Worm (Caenorhabditis elegans) whole organism, late embryonic: ENCODE data around the gene rps-1.

Source experiments
- C08G9.2 ChIP-seq: sonication (generic microtip); optimal IDR thresholded peaks from 2 replicates; lab custom pipeline; 2016; ENCODE audit warnings: mild to moderate bottlenecking, missing genetic modification characterization, moderate library complexity, missing compliant biosample characterization
- C38D4.7 ChIP-seq: fragments of 200-800 bp; sonication (Bioruptor generic); optimal IDR thresholded peaks from 2 replicates; lab custom pipeline; 2018; ENCODE audit warnings: mild to moderate bottlenecking, missing genetic modification characterization, moderate library complexity, missing compliant biosample characterization
- F13H6.1 ChIP-seq: sonication (generic microtip); optimal IDR thresholded peaks from 2 replicates; lab custom pipeline; 2016; ENCODE audit warnings: missing genetic modification characterization, missing compliant biosample characterization
- Y22D7AL.16 ChIP-seq: sonication (generic microtip); optimal IDR thresholded peaks from 2 replicates; lab custom pipeline; 2016; ENCODE audit warnings: missing genetic modification characterization, missing compliant biosample characterization
- ahr-1 ChIP-seq: sonication (generic microtip); optimal IDR thresholded peaks from 2 replicates; lab custom pipeline; 2016; ENCODE audit warnings: missing genetic modification characterization, missing compliant biosample characterization
- ceh-14 ChIP-seq: sonication (generic microtip); optimal IDR thresholded peaks from 2 replicates; lab custom pipeline; 2016; ENCODE audit warnings: missing genotype, missing genetic modification characterization, missing compliant biosample characterization
- ceh-19 ChIP-seq: fragments of 200-800 bp; sonication (Bioruptor generic); optimal IDR thresholded peaks from 2 replicates; lab custom pipeline; 2018; ENCODE audit warnings: mild to moderate bottlenecking, missing genetic modification characterization, missing compliant biosample characterization
- ceh-22 ChIP-seq: sonication (generic microtip); optimal IDR thresholded peaks from 2 replicates; lab custom pipeline; 2017; ENCODE audit warnings: missing biosample characterization, missing genetic modification characterization
- ceh-24 ChIP-seq: sonication (generic microtip); optimal IDR thresholded peaks from 2 replicates; lab custom pipeline; 2016; ENCODE audit warnings: mild to moderate bottlenecking, missing genetic modification characterization, missing compliant biosample characterization
- ceh-31 ChIP-seq: sonication (generic microtip); optimal IDR thresholded peaks from 2 replicates; lab custom pipeline; 2016; ENCODE audit warnings: missing genetic modification characterization, missing compliant biosample characterization
- ceh-34 ChIP-seq: sonication (generic microtip); optimal IDR thresholded peaks from 2 replicates; lab custom pipeline; 2016; ENCODE audit warnings: mild to moderate bottlenecking, missing genetic modification characterization, missing compliant biosample characterization
- ceh-6 ChIP-seq: fragments of 200-800 bp; sonication (Bioruptor generic); optimal IDR thresholded peaks from 2 replicates; lab custom pipeline; 2018; ENCODE audit warnings: mild to moderate bottlenecking, missing genetic modification characterization, missing compliant biosample characterization
- ceh-9 ChIP-seq: sonication (generic microtip); optimal IDR thresholded peaks from 2 replicates; lab custom pipeline; 2016; ENCODE audit warnings: mild to moderate bottlenecking, missing genetic modification characterization, inconsistent platforms, missing compliant biosample characterization
- che-1 ChIP-seq: sonication (generic microtip); optimal IDR thresholded peaks from 2 replicates; lab custom pipeline; 2016; ENCODE audit warnings: mild to moderate bottlenecking, missing genetic modification characterization, missing compliant biosample characterization
- elt-2 ChIP-seq: sonication (generic microtip); optimal IDR thresholded peaks from 2 replicates; lab custom pipeline; 2016; ENCODE audit warnings: missing genetic modification reagents, missing genetic modification characterization, missing compliant biosample characterization
- elt-4 ChIP-seq: sonication (generic microtip); optimal IDR thresholded peaks from 2 replicates; lab custom pipeline; 2016; ENCODE audit warnings: missing genetic modification characterization, missing compliant biosample characterization
- eyg-1 ChIP-seq: sonication (generic microtip); optimal IDR thresholded peaks from 2 replicates; lab custom pipeline; 2016; ENCODE audit warnings: missing genotype, missing genetic modification characterization, missing compliant biosample characterization
- fkh-10 ChIP-seq: fragments of 150-350 bp; optimal IDR thresholded peaks from 2 replicates; lab custom pipeline; 2014; ENCODE audit warnings: missing biosample characterization, missing genetic modification reagents, missing genetic modification characterization
- hlh-13 ChIP-seq: fragments of 200-800 bp; sonication (Bioruptor generic); optimal IDR thresholded peaks from 2 replicates; lab custom pipeline; 2018; ENCODE audit warnings: mild to moderate bottlenecking, missing genetic modification characterization, missing compliant biosample characterization
- hlh-15 ChIP-seq: sonication (generic microtip); optimal IDR thresholded peaks from 2 replicates; lab custom pipeline; 2016; ENCODE audit warnings: missing genetic modification characterization, missing compliant biosample characterization
- hlh-30 ChIP-seq: sonication (generic microtip); optimal IDR thresholded peaks from 2 replicates; lab custom pipeline; 2017; ENCODE audit warnings: antibody characterized with exemption, missing genetic modification characterization, missing compliant biosample characterization; ENCODE audit not compliant: insufficient read depth
- hlh-8 ChIP-seq: sonication (generic microtip); optimal IDR thresholded peaks from 2 replicates; lab custom pipeline; 2016; ENCODE audit warnings: missing genotype, missing genetic modification characterization, missing compliant biosample characterization
- lim-6 ChIP-seq: sonication (generic microtip); optimal IDR thresholded peaks from 2 replicates; lab custom pipeline; 2016; ENCODE audit warnings: missing genetic modification characterization, missing compliant biosample characterization
- madf-2 ChIP-seq: sonication (generic microtip); optimal IDR thresholded peaks from 2 replicates; lab custom pipeline; 2017; ENCODE audit warnings: missing genetic modification characterization, missing compliant biosample characterization
- mec-3 ChIP-seq: sonication (generic microtip); optimal IDR thresholded peaks from 2 replicates; lab custom pipeline; 2016; ENCODE audit warnings: borderline replicate concordance, missing genetic modification characterization, missing compliant biosample characterization
- nfya-1 ChIP-seq: sonication (generic microtip); optimal IDR thresholded peaks from 2 replicates; lab custom pipeline; 2017; ENCODE audit warnings: missing genetic modification characterization, mild to moderate bottlenecking, missing compliant biosample characterization, antibody characterized with exemption, moderate library complexity
- nhr-11 ChIP-seq: fragments of 150-350 bp; optimal IDR thresholded peaks from 2 replicates; lab custom pipeline; 2014; ENCODE audit warnings: missing biosample characterization, missing genetic modification characterization
- nhr-232 ChIP-seq: sonication (generic microtip); optimal IDR thresholded peaks from 2 replicates; lab custom pipeline; 2016; ENCODE audit warnings: missing genetic modification characterization, missing compliant biosample characterization
- pax-1 ChIP-seq: fragments of 150-350 bp; optimal IDR thresholded peaks from 2 replicates; lab custom pipeline; 2014; ENCODE audit warnings: missing biosample characterization, missing genetic modification characterization
- pha-2 ChIP-seq: sonication (generic microtip); optimal IDR thresholded peaks from 2 replicates; lab custom pipeline; 2017; ENCODE audit warnings: mild to moderate bottlenecking, missing genetic modification characterization, missing compliant biosample characterization
- pha-4 ChIP-seq: fragments of 150-350 bp; optimal IDR thresholded peaks from 2 replicates; lab custom pipeline; 2018; ENCODE audit warnings: missing biosample characterization, missing genetic modification reagents, missing genetic modification characterization
- pqm-1 ChIP-seq: sonication (generic microtip); optimal IDR thresholded peaks from 2 replicates; lab custom pipeline; 2016; ENCODE audit warnings: missing genetic modification characterization, missing compliant biosample characterization
- ref-2 ChIP-seq: sonication (generic microtip); optimal IDR thresholded peaks from 2 replicates; lab custom pipeline; 2016; ENCODE audit warnings: missing genetic modification characterization, missing compliant biosample characterization
- sdc-2 ChIP-seq: sonication (generic microtip); optimal IDR thresholded peaks from 2 replicates; lab custom pipeline; 2016; ENCODE audit warnings: missing genotype, missing genetic modification characterization, missing compliant biosample characterization
- tbx-7 ChIP-seq: sonication (generic microtip); optimal IDR thresholded peaks from 2 replicates; lab custom pipeline; 2016; ENCODE audit warnings: missing genotype, missing genetic modification characterization, missing compliant biosample characterization
- unc-55 ChIP-seq: sonication (generic microtip); optimal IDR thresholded peaks from 2 replicates; lab custom pipeline; 2017; ENCODE audit warnings: missing biosample characterization, missing genetic modification reagents, missing genetic modification characterization
- unc-86 ChIP-seq: sonication (generic microtip); optimal IDR thresholded peaks from 2 replicates; lab custom pipeline; 2016; ENCODE audit warnings: missing genetic modification characterization, missing compliant biosample characterization
- ztf-16 ChIP-seq: sonication (generic microtip); optimal IDR thresholded peaks from 2 replicates; lab custom pipeline; 2017; ENCODE audit warnings: missing genetic modification characterization, missing compliant biosample characterization

The rps-1 gene

ce11 chrIII:4470793-4471192 is 4.9 kb upstream of the rps-1 start (continued):
- peak; percentile 89 for TF ChIP-seq unc-86 (tag; lab: Kevin White, UChicago)
- TF ChIP-seq hlh-13 (GFP tag; lab: Kevin White, UChicago), result peak; percentile 83
- no peak for TF ChIP-seq pax-1 (tag; lab: Kevin White, UChicago)
- peak; percentile 89 for TF ChIP-seq ceh-19 (GFP tag; lab: Kevin White, UChicago)
- peak; percentile 87 for TF ChIP-seq che-1 (tag; lab: Kevin White, UChicago)
- no peak for TF ChIP-seq pha-4
- TF ChIP-seq ceh-6 (GFP tag; lab: Kevin White, UChicago), result peak; percentile 92
- peak; percentile 93 for TF ChIP-seq elt-2 (tag; lab: Kevin White, UChicago)
- no peak for TF ChIP-seq elt-4 (tag; lab: Kevin White, UChicago)
- TF ChIP-seq hlh-8 (tag; lab: Kevin White, UChicago), result peak; percentile 72
- TF ChIP-seq ztf-16, result peak; percentile 90
- peak; percentile 72 for TF ChIP-seq madf-2
- TF ChIP-seq ceh-9 (tag; lab: Kevin White, UChicago), result peak; percentile 53
- TF ChIP-seq nfya-1 (tag; lab: Kevin White, UChicago), result peak; percentile 41
- TF ChIP-seq lim-6, result peak; percentile 21
- TF ChIP-seq Y22D7AL.16, result peak; percentile 80

- TF ChIP-seq pha-4 (no peak), nhr-11 (no peak), eyg-1 (tag; lab: Kevin White, UChicago) (no peak), ceh-22 (tag; lab: Kevin White, UChicago) (no peak), che-1 (tag; lab: Kevin White, UChicago) (no peak), unc-86 (tag; lab: Kevin White, UChicago) (no peak), ceh-14 (tag; lab: Kevin White, UChicago) (no peak), ceh-24 (no peak)
Observed at ce11 chrIII:4474908-4475307, 810 bp upstream of the rps-1 start, which contains the start of gene ifet-1. ifet-1 (minus strand) TSS chrIII:4475150.

- TF ChIP-seq hlh-30 (no peak), mec-3 (tag; lab: Kevin White, UChicago) (no peak), unc-55 (GFP tag; lab: Kevin White, UChicago) (no peak), ceh-31 (tag; lab: Kevin White, UChicago) (no peak), nhr-232 (no peak), ceh-14 (tag; lab: Kevin White, UChicago) (no peak), fkh-10 (no peak), hlh-15 (tag; lab: Kevin White, UChicago) (no peak), pqm-1 (no peak), C38D4.7 (GFP tag; lab: Kevin White, UChicago) (no peak), tbx-7 (no peak), F13H6.1 (tag; lab: Kevin White, UChicago) (no peak), ceh-34 (tag; lab: Kevin White, UChicago) (no peak), pha-2 (tag; lab: Kevin White, UChicago) (no peak), sdc-2 (tag; lab: Kevin White, UChicago) (no peak), lim-6 (no peak), hlh-13 (GFP tag; lab: Kevin White, UChicago) (no peak), ahr-1 (no peak), C08G9.2 (tag; lab: Kevin White, UChicago) (no peak)
Observed at ce11 chrIII:4476313-4476712, 595 bp downstream of the rps-1 start.

ce11 chrIII:4476806-4477205 is 1.1 kb downstream of the rps-1 start:
- TF ChIP-seq Y22D7AL.16 (no peak), hlh-15 (tag; lab: Kevin White, UChicago) (no peak), ref-2 (tag; lab: Kevin White, UChicago) (no peak)
